Fruit fly (Drosophila melanogaster) whole organism, embryonic: ENCODE measurements around the gene CG9961.

ENCODE experiments used
- Blimp-1 ChIP-seq: fragments of 200-800 bp; sonication (Bioruptor generic); optimal IDR thresholded peaks from 3 replicates; lab custom pipeline; 2018; ENCODE audit warnings: missing biosample characterization, missing genetic modification characterization, mild to moderate bottlenecking, moderate library complexity, missing genetic modification reagents
- CG1024 ChIP-seq: fragments of 200-800 bp; sonication (Bioruptor generic); IDR thresholded peaks from 2 replicates; pipeline ENCODE4 v1.3.6; 2022; ENCODE audit warnings: missing biosample characterization, missing genetic modification characterization
- CG10431 ChIP-seq: fragments of 200-800 bp; sonication (Bioruptor generic); optimal IDR thresholded peaks from 3 replicates; lab custom pipeline; 2018; ENCODE audit warnings: missing biosample characterization, mild to moderate bottlenecking, missing genetic modification characterization
- CG10979 ChIP-seq: fragments of 200-800 bp; sonication (Bioruptor generic); optimal IDR thresholded peaks from 2 replicates; lab custom pipeline; 2018; ENCODE audit warnings: missing biosample characterization, mild to moderate bottlenecking, missing genetic modification characterization, moderate library complexity
- CG11504 ChIP-seq: fragments of 200-800 bp; sonication (Bioruptor generic); optimal IDR thresholded peaks from 3 replicates; lab custom pipeline; 2019; ENCODE audit warnings: missing biosample characterization, mild to moderate bottlenecking, missing genetic modification characterization, moderate library complexity
- CG11560 ChIP-seq: fragments of 200-800 bp; sonication (Bioruptor generic); IDR thresholded peaks from 3 replicates; pipeline ENCODE4 v1.3.6; 2022; ENCODE audit warnings: missing biosample characterization, missing genetic modification characterization
- CG11723 ChIP-seq: fragments of 200-800 bp; sonication (Bioruptor generic); optimal IDR thresholded peaks from 2 replicates; lab custom pipeline; 2017; ENCODE audit warnings: missing biosample characterization, mild to moderate bottlenecking, missing genetic modification characterization
- CG1233 ChIP-seq: fragments of 200-800 bp; sonication (Bioruptor generic); optimal IDR thresholded peaks from 4 replicates; lab custom pipeline; 2018; ENCODE audit warnings: missing biosample characterization, mild to moderate bottlenecking, missing genetic modification characterization
- CG12391 ChIP-seq: fragments of 200-800 bp; sonication (Bioruptor generic); optimal IDR thresholded peaks from 3 replicates; lab custom pipeline; 2018; ENCODE audit warnings: missing biosample characterization, mild to moderate bottlenecking, missing genetic modification characterization, moderate library complexity
- CG13775 ChIP-seq: fragments of 200-800 bp; sonication (Bioruptor generic); optimal IDR thresholded peaks from 3 replicates; lab custom pipeline; 2017; ENCODE audit warnings: missing biosample characterization, mild to moderate bottlenecking, missing genetic modification characterization
- CG14441 ChIP-seq: fragments of 200-800 bp; sonication (Bioruptor generic); IDR thresholded peaks from 2 replicates; pipeline ENCODE4 v1.3.6; 2022; ENCODE audit warnings: missing biosample characterization, missing genetic modification characterization
- CG14965 ChIP-seq: fragments of 200-800 bp; sonication (Bioruptor generic); optimal IDR thresholded peaks from 2 replicates; lab custom pipeline; 2016; ENCODE audit warnings: missing biosample characterization, missing genetic modification characterization, borderline replicate concordance
- CG16815 ChIP-seq: fragments of 200-800 bp; sonication (Bioruptor generic); optimal IDR thresholded peaks from 3 replicates; lab custom pipeline; 2017; ENCODE audit warnings: missing biosample characterization, mild to moderate bottlenecking, missing genetic modification characterization
- CG17328 ChIP-seq: fragments of 200-800 bp; sonication (Bioruptor generic); IDR thresholded peaks from 2 replicates; pipeline ENCODE4 v1.3.6; 2022; ENCODE audit warnings: missing biosample characterization, missing genetic modification characterization
- CG2120 ChIP-seq: fragments of 200-800 bp; sonication (Bioruptor generic); optimal IDR thresholded peaks from 3 replicates; lab custom pipeline; 2016; ENCODE audit warnings: missing biosample characterization, missing genetic modification characterization
- CG30431 ChIP-seq: fragments of 200-800 bp; sonication (Bioruptor generic); optimal IDR thresholded peaks from 2 replicates; lab custom pipeline; 2017; ENCODE audit warnings: missing biosample characterization, missing genetic modification characterization
- CG31224 ChIP-seq: fragments of 200-800 bp; sonication (Bioruptor generic); IDR thresholded peaks from 2 replicates; pipeline ENCODE4 v1.3.6; 2022; ENCODE audit warnings: missing biosample characterization, missing genetic modification characterization
- CG4424 ChIP-seq: fragments of 200-800 bp; sonication (Bioruptor generic); optimal IDR thresholded peaks from 3 replicates; lab custom pipeline; 2016; ENCODE audit warnings: missing biosample characterization, missing genetic modification characterization
- CG5953 ChIP-seq: fragments of 200-800 bp; sonication (Bioruptor generic); IDR thresholded peaks from 2 replicates; pipeline ENCODE4 v1.3.6; 2022; ENCODE audit warnings: missing biosample characterization, missing genetic modification characterization
- CG9797 ChIP-seq: fragments of 200-800 bp; sonication (Bioruptor generic); optimal IDR thresholded peaks from 3 replicates; lab custom pipeline; 2018; ENCODE audit warnings: missing biosample characterization, mild to moderate bottlenecking, missing genetic modification characterization
- CG9876 ChIP-seq: fragments of 200-800 bp; sonication (Bioruptor generic); optimal IDR thresholded peaks from 2 replicates; lab custom pipeline; 2016; ENCODE audit warnings: missing biosample characterization, missing genetic modification characterization
- Dek ChIP-seq: fragments of 200-800 bp; sonication (Bioruptor generic); optimal IDR thresholded peaks from 3 replicates; lab custom pipeline; 2019; ENCODE audit warnings: missing biosample characterization, mild to moderate bottlenecking, missing genetic modification characterization, moderate library complexity
- Eip74EF ChIP-seq, 2 experiments: fragments of 200-800 bp in 1 of 2; fragments of >200 bp in 1 of 2; sonication (Bioruptor generic) in 1 of 2; optimal IDR thresholded peaks; 2 replicates each; lab custom pipeline; 2017 to 2019; ENCODE audit warnings: missing biosample characterization in 2 of 2, missing genetic modification characterization in 2 of 2, mild to moderate bottlenecking in 1 of 2, moderate library complexity in 1 of 2
- HmgD ChIP-seq: fragments of 200-800 bp; sonication (Bioruptor generic); optimal IDR thresholded peaks from 3 replicates; lab custom pipeline; 2016; ENCODE audit warnings: missing biosample characterization, missing genetic modification characterization
- Hsf ChIP-seq: fragments of 200-800 bp; sonication (Bioruptor generic); optimal IDR thresholded peaks from 3 replicates; lab custom pipeline; 2016; ENCODE audit warnings: missing biosample characterization, missing genetic modification characterization
- MTF-1 ChIP-seq: fragments of 200-800 bp; sonication (Bioruptor generic); optimal IDR thresholded peaks from 2 replicates; lab custom pipeline; 2018; ENCODE audit warnings: missing biosample characterization, mild to moderate bottlenecking, missing genetic modification characterization, borderline replicate concordance
- Med ChIP-seq: fragments of 200-800 bp; sonication (Bioruptor generic); peaks from one replicate; lab custom pipeline; 2016; ENCODE audit warnings: missing biosample characterization, missing genetic modification characterization, mild to moderate bottlenecking, inconsistent platforms, moderate library complexity
- Meics ChIP-seq: fragments of 200-800 bp; sonication (Bioruptor generic); optimal IDR thresholded peaks from 2 replicates; lab custom pipeline; 2017; ENCODE audit warnings: missing biosample characterization, mild to moderate bottlenecking, missing genetic modification characterization
- Myb ChIP-seq: fragments of 200-800 bp; sonication (Bioruptor generic); optimal IDR thresholded peaks from 2 replicates; lab custom pipeline; 2016; ENCODE audit warnings: missing biosample characterization, missing genetic modification characterization
- Pdp1 ChIP-seq, 2 experiments: fragments of 200-800 bp; sonication (Bioruptor generic); optimal IDR thresholded peaks; 3 replicates each; lab custom pipeline; 2016; ENCODE audit warnings: missing biosample characterization in 2 of 2, missing genetic modification characterization in 2 of 2, mild to moderate bottlenecking in 1 of 2, moderate library complexity in 1 of 2
- ash1 ChIP-seq: fragments of 200-800 bp; sonication (Bioruptor generic); optimal IDR thresholded peaks from 2 replicates; lab custom pipeline; 2018; ENCODE audit warnings: missing biosample characterization, mild to moderate bottlenecking, missing genetic modification characterization
- dmrt11E ChIP-seq: fragments of 200-800 bp; sonication (Bioruptor generic); optimal IDR thresholded peaks from 3 replicates; lab custom pipeline; 2018; ENCODE audit warnings: missing biosample characterization, mild to moderate bottlenecking, missing genetic modification characterization, moderate library complexity
- gfzf ChIP-seq: fragments of 200-800 bp; sonication (Bioruptor generic); optimal IDR thresholded peaks from 2 replicates; lab custom pipeline; 2016; ENCODE audit warnings: missing biosample characterization, mild to moderate bottlenecking, missing genetic modification characterization, moderate library complexity
- hbn ChIP-seq: fragments of 200-800 bp; sonication (Bioruptor generic); IDR thresholded peaks from 2 replicates; pipeline ENCODE4 v1.3.6; 2022; ENCODE audit warnings: missing biosample characterization, missing genetic modification characterization; ENCODE audit not compliant: partially characterized antibody
- jigr1 ChIP-seq: fragments of 200-800 bp; sonication (Bioruptor generic); IDR thresholded peaks from 3 replicates; pipeline ENCODE4 v1.3.6; 2022; ENCODE audit warnings: missing biosample characterization, missing genetic modification characterization
- lilli ChIP-seq: fragments of 200-800 bp; sonication (Bioruptor generic); optimal IDR thresholded peaks from 3 replicates; lab custom pipeline; 2016; ENCODE audit warnings: missing biosample characterization, missing genetic modification characterization
- nmo ChIP-seq: fragments of 200-800 bp; sonication (Bioruptor generic); optimal IDR thresholded peaks from 2 replicates; lab custom pipeline; 2018; ENCODE audit warnings: missing biosample characterization, mild to moderate bottlenecking, missing genetic modification characterization, moderate library complexity
- peb ChIP-seq: fragments of 200-800 bp; sonication (Bioruptor generic); IDR thresholded peaks from 2 replicates; pipeline ENCODE4 v1.3.6; 2022; ENCODE audit warnings: missing biosample characterization, missing genetic modification characterization
- phol ChIP-seq: fragments of 200-800 bp; sonication (Bioruptor generic); optimal IDR thresholded peaks from 3 replicates; lab custom pipeline; 2018; ENCODE audit warnings: missing biosample characterization, mild to moderate bottlenecking, missing genetic modification characterization, moderate library complexity
- pros ChIP-seq: fragments of 200-800 bp; sonication (Bioruptor generic); optimal IDR thresholded peaks from 3 replicates; lab custom pipeline; 2019; ENCODE audit warnings: missing biosample characterization, mild to moderate bottlenecking, missing genetic modification characterization, moderate library complexity
- repo ChIP-seq: fragments of 200-800 bp; sonication (Bioruptor generic); optimal IDR thresholded peaks from 2 replicates; lab custom pipeline; 2016; ENCODE audit warnings: missing biosample characterization, missing genetic modification characterization
- slbo ChIP-seq: fragments of 200-800 bp; sonication (Bioruptor generic); IDR thresholded peaks from 2 replicates; pipeline ENCODE4 v1.3.6; 2022; ENCODE audit warnings: missing biosample characterization, missing genetic modification characterization
- slou ChIP-seq: fragments of 200-800 bp; sonication (Bioruptor generic); optimal IDR thresholded peaks from 3 replicates; lab custom pipeline; 2016; ENCODE audit warnings: missing biosample characterization, missing genetic modification characterization
- sr ChIP-seq: fragments of 200-800 bp; sonication (Bioruptor generic); IDR thresholded peaks from 3 replicates; pipeline ENCODE4 v1.3.6; 2022; ENCODE audit warnings: missing biosample characterization, missing genetic modification characterization
- tap ChIP-seq: fragments of 200-800 bp; optimal IDR thresholded peaks from 3 replicates; lab custom pipeline; 2019; ENCODE audit warnings: missing biosample characterization, mild to moderate bottlenecking, missing genetic modification characterization, moderate library complexity
- trem ChIP-seq: fragments of 200-800 bp; optimal IDR thresholded peaks from 3 replicates; lab custom pipeline; 2019; ENCODE audit warnings: missing biosample characterization, mild to moderate bottlenecking, missing genetic modification characterization, moderate library complexity
- vfl ChIP-seq: fragments of 200-800 bp; sonication (Bioruptor generic); optimal IDR thresholded peaks from 2 replicates; lab custom pipeline; 2016; ENCODE audit warnings: missing biosample characterization, missing genetic modification characterization
- vnd ChIP-seq: fragments of 200-800 bp; sonication (Bioruptor generic); IDR thresholded peaks from 3 replicates; pipeline ENCODE4 v1.3.6; 2022; ENCODE audit warnings: missing biosample characterization, missing genetic modification characterization; ENCODE audit not compliant: partially characterized antibody

The CG9961 gene

dm6 chr2L:2765659-2766373, 21.1 kb upstream of the CG9961 start, which contains the start of the genes Snx21 and aph-1 (continued):
- TF ChIP-seq CG4424 (GFP tag; lab: Kevin White, UChicago): peak; percentile 93
- TF ChIP-seq Hsf: peak; percentile 87
- TF ChIP-seq MTF-1 (GFP tag; lab: Kevin White, UChicago): peak; percentile 50
- TF ChIP-seq trem (tag; lab: Kevin White, UChicago): peak; percentile 87
- peak; percentile 92 for TF ChIP-seq dmrt11E (tag; lab: Kevin White, UChicago)
- TF ChIP-seq gfzf: peak; percentile 21
- TF ChIP-seq Blimp-1 (GFP tag; lab: Kevin White, UChicago): peak; percentile 88
- peak; percentile 81; the same call in 2 of the 3 replicates for TF ChIP-seq CG11560
- TF ChIP-seq Med (GFP tag; lab: Kevin White, UChicago): peak; percentile 97
- TF ChIP-seq CG2120 (GFP tag; lab: Kevin White, UChicago): peak; percentile 94
- peak; percentile 93 for TF ChIP-seq CG11504
- TF ChIP-seq CG16815 (GFP tag; lab: Kevin White, UChicago): peak; percentile 90
- peak; percentile 88 for TF ChIP-seq CG30431
- TF ChIP-seq CG10431 (GFP tag; lab: Kevin White, UChicago): peak; percentile 77
- no peak for TF ChIP-seq hbn (GFP tag; lab: Robert Waterston, UW)
- peak; percentile 91 for TF ChIP-seq CG10979 (tag; lab: Kevin White, UChicago)
- peak; percentile 89 for TF ChIP-seq slbo
- peak; percentile 47; the same call in 1 of the 2 replicates for TF ChIP-seq CG1024 (GFP tag; lab: Robert Waterston, UW)
- TF ChIP-seq peb: peak; percentile 81
- TF ChIP-seq repo: peak; percentile 80
- TF ChIP-seq Dek: peak; percentile 91
- peak; percentile 56 for TF ChIP-seq CG5953 (GFP tag; lab: Robert Waterston, UW)
- peak; percentile 93 for TF ChIP-seq Meics
- TF ChIP-seq slou: peak; percentile 84
- TF ChIP-seq CG17328 (GFP tag; lab: Robert Waterston, UW): peak; percentile 85
- TF ChIP-seq jigr1 (GFP tag; lab: Robert Waterston, UW): peak; percentile 77; the same call in 2 of the 3 replicates
- TF ChIP-seq CG9876 (GFP tag; lab: Kevin White, UChicago): peak; percentile 82
- peak; percentile 94 for TF ChIP-seq CG12391 (tag; lab: Kevin White, UChicago)
- TF ChIP-seq Myb: peak; percentile 84
- peak; percentile 13 for TF ChIP-seq CG9797 (GFP tag; lab: Kevin White, UChicago)
- TF ChIP-seq nmo (GFP tag; lab: Kevin White, UChicago): peak; percentile 95
- no peak for TF ChIP-seq ash1 (GFP tag; lab: Kevin White, UChicago)
- peak; percentile 48; the same call in 1 of the 3 replicates for TF ChIP-seq sr
- TF ChIP-seq pros (GFP tag; lab: Kevin White, UChicago): peak; percentile 46
- peak; percentile 88 for TF ChIP-seq vfl (GFP tag; lab: Kevin White, UChicago)
- peak; percentile 92 for TF ChIP-seq lilli
- peak; percentile 87 for TF ChIP-seq CG11723 (GFP tag; lab: Kevin White, UChicago)
- TF ChIP-seq Eip74EF (GFP tag; optimal IDR thresholded peaks at IDR 0.05; lab: Kevin White, UChicago): peak in 1 of 2 experiments; percentile 90
- TF ChIP-seq CG14965 (GFP tag; lab: Kevin White, UChicago): no peak
- peak; percentile 84 for TF ChIP-seq CG14441
- peak; percentile 85 for TF ChIP-seq tap (tag; lab: Kevin White, UChicago)
- TF ChIP-seq HmgD (GFP tag; lab: Kevin White, UChicago): peak; percentile 81
- TF ChIP-seq phol (tag; lab: Kevin White, UChicago): peak; percentile 93
- no peak for TF ChIP-seq vnd (GFP tag; lab: Robert Waterston, UW)
- peak; percentile 78 to 91 for TF ChIP-seq Pdp1 (GFP tag; optimal IDR thresholded peaks at IDR 0.05; lab: Kevin White, UChicago)
- TF ChIP-seq CG1233 (GFP tag; lab: Kevin White, UChicago): peak; percentile 84
- TF ChIP-seq CG13775 (GFP tag; lab: Kevin White, UChicago): peak; percentile 92
- peak; percentile 80 for TF ChIP-seq CG31224 (GFP tag; lab: Robert Waterston, UW)
